Fruit fly (Drosophila melanogaster) whole organism, embryonic: ENCODE data around the gene Sodh1.

ENCODE experiments used
- Aef1 ChIP-seq: fragments of 200-800 bp; sonication (Bioruptor generic); IDR thresholded peaks from 3 replicates; pipeline ENCODE4 v1.3.6; 2022; ENCODE audit warnings: missing biosample characterization, missing genetic modification characterization
- B-H2 ChIP-seq: fragments of 200-800 bp; sonication (Bioruptor generic); optimal IDR thresholded peaks from 2 replicates; lab custom pipeline; 2018; ENCODE audit warnings: missing biosample characterization, mild to moderate bottlenecking, missing genetic modification characterization
- CG11504 ChIP-seq: fragments of 200-800 bp; sonication (Bioruptor generic); optimal IDR thresholded peaks from 3 replicates; lab custom pipeline; 2019; ENCODE audit warnings: missing biosample characterization, mild to moderate bottlenecking, missing genetic modification characterization, moderate library complexity
- CG11695 ChIP-seq: fragments of 200-800 bp; sonication (Bioruptor generic); IDR thresholded peaks from 3 replicates; pipeline ENCODE4 v1.3.6; 2022; ENCODE audit warnings: missing biosample characterization, missing genetic modification characterization
- CG12104 ChIP-seq: fragments of 200-800 bp; sonication (Bioruptor generic); optimal IDR thresholded peaks from 3 replicates; lab custom pipeline; 2016; ENCODE audit warnings: missing biosample characterization, missing genetic modification characterization
- CG12769 ChIP-seq: fragments of 200-800 bp; sonication (Bioruptor generic); optimal IDR thresholded peaks from 2 replicates; lab custom pipeline; 2019; ENCODE audit warnings: missing biosample characterization, mild to moderate bottlenecking, missing genetic modification characterization, moderate library complexity
- CG14050 ChIP-seq: fragments of 200-800 bp; sonication (Bioruptor generic); IDR thresholded peaks from 3 replicates; pipeline ENCODE4 v1.3.6; 2022; ENCODE audit warnings: missing biosample characterization, missing genetic modification characterization
- CG17912 ChIP-seq: fragments of 200-800 bp; sonication (Bioruptor generic); optimal IDR thresholded peaks from 2 replicates; lab custom pipeline; 2018; ENCODE audit warnings: missing biosample characterization, mild to moderate bottlenecking, missing genetic modification characterization
- CG18599 ChIP-seq: fragments of 200-800 bp; sonication (Bioruptor generic); optimal IDR thresholded peaks from 3 replicates; lab custom pipeline; 2017; ENCODE audit warnings: missing biosample characterization, missing genetic modification characterization, mild to moderate bottlenecking, moderate library complexity, missing genetic modification reagents
- CG32532 ChIP-seq: fragments of 200-800 bp; sonication (Bioruptor generic); IDR thresholded peaks from 2 replicates; pipeline ENCODE4 v1.3.6; 2022; ENCODE audit warnings: missing biosample characterization, missing genetic modification characterization
- CG33557 ChIP-seq: fragments of 200-800 bp; sonication (Bioruptor generic); optimal IDR thresholded peaks from 2 replicates; lab custom pipeline; 2019; ENCODE audit warnings: missing biosample characterization, mild to moderate bottlenecking, missing genetic modification characterization, moderate library complexity
- CG4730 ChIP-seq: fragments of 200-800 bp; sonication (Bioruptor generic); IDR thresholded peaks from 2 replicates; pipeline ENCODE4 v1.3.6; 2022; ENCODE audit warnings: missing biosample characterization, missing genetic modification characterization
- CG5953 ChIP-seq: fragments of 200-800 bp; sonication (Bioruptor generic); IDR thresholded peaks from 2 replicates; pipeline ENCODE4 v1.3.6; 2022; ENCODE audit warnings: missing biosample characterization, missing genetic modification characterization
- CG6689 ChIP-seq: fragments of 200-800 bp; sonication (Bioruptor generic); IDR thresholded peaks from 2 replicates; pipeline ENCODE4 v1.3.6; 2022; ENCODE audit warnings: missing biosample characterization, missing genetic modification characterization
- CG7271 ChIP-seq: fragments of 200-800 bp; sonication (Bioruptor generic); optimal IDR thresholded peaks from 2 replicates; lab custom pipeline; 2018; ENCODE audit warnings: missing biosample characterization, mild to moderate bottlenecking, missing genetic modification characterization, moderate library complexity
- CG7839 ChIP-seq: fragments of 200-800 bp; sonication (Bioruptor generic); optimal IDR thresholded peaks from 3 replicates; lab custom pipeline; 2018; ENCODE audit warnings: missing biosample characterization, mild to moderate bottlenecking, missing genetic modification characterization, moderate library complexity
- CG7928 ChIP-seq: fragments of 200-800 bp; sonication (Bioruptor generic); optimal IDR thresholded peaks from 2 replicates; lab custom pipeline; 2017; ENCODE audit warnings: missing biosample characterization, mild to moderate bottlenecking, missing genetic modification characterization
- CG8388 ChIP-seq: fragments of 200-800 bp; sonication (Bioruptor generic); optimal IDR thresholded peaks from 2 replicates; lab custom pipeline; 2019; ENCODE audit warnings: missing biosample characterization, mild to moderate bottlenecking, missing genetic modification characterization, moderate library complexity
- CG9609 ChIP-seq: fragments of 200-800 bp; sonication (Bioruptor generic); optimal IDR thresholded peaks from 3 replicates; lab custom pipeline; 2016; ENCODE audit warnings: missing biosample characterization, missing genetic modification characterization
- CG9797 ChIP-seq: fragments of 200-800 bp; sonication (Bioruptor generic); optimal IDR thresholded peaks from 3 replicates; lab custom pipeline; 2018; ENCODE audit warnings: missing biosample characterization, mild to moderate bottlenecking, missing genetic modification characterization
- Deaf1 ChIP-seq: fragments of 200-800 bp; optimal IDR thresholded peaks from 3 replicates; lab custom pipeline; 2019; ENCODE audit warnings: missing biosample characterization, mild to moderate bottlenecking, missing genetic modification characterization, moderate library complexity
- Dek ChIP-seq: fragments of 200-800 bp; sonication (Bioruptor generic); optimal IDR thresholded peaks from 3 replicates; lab custom pipeline; 2019; ENCODE audit warnings: missing biosample characterization, mild to moderate bottlenecking, missing genetic modification characterization, moderate library complexity
- Opbp ChIP-seq: fragments of 200-800 bp; sonication (Bioruptor generic); IDR thresholded peaks from 3 replicates; pipeline ENCODE4 v1.3.6; 2022; ENCODE audit warnings: missing biosample characterization, missing genetic modification characterization; ENCODE audit not compliant: partially characterized antibody
- Ravus ChIP-seq: fragments of 200-800 bp; sonication (Bioruptor generic); IDR thresholded peaks from 2 replicates; pipeline ENCODE4 v1.3.6; 2022; ENCODE audit warnings: missing biosample characterization, missing genetic modification characterization
- Rx ChIP-seq: fragments of 200-800 bp; sonication (Bioruptor generic); IDR thresholded peaks from 2 replicates; pipeline ENCODE4 v1.3.6; 2022; ENCODE audit warnings: missing biosample characterization, missing genetic modification characterization
- Side ChIP-seq: fragments of 200-800 bp; sonication (Bioruptor generic); optimal IDR thresholded peaks from 2 replicates; lab custom pipeline; 2016; ENCODE audit warnings: missing biosample characterization, missing genetic modification characterization
- Stat92E ChIP-seq, 3 experiments: fragments of >200 bp in 2 of 3; fragments of 200-800 bp in 1 of 3; sonication (Bioruptor generic) in 1 of 3; optimal IDR thresholded peaks; 2 replicates each; lab custom pipeline; 2017 to 2019; ENCODE audit warnings: missing biosample characterization in 3 of 3, missing genetic modification characterization in 3 of 3, mild to moderate bottlenecking in 1 of 3, moderate library complexity in 1 of 3
- ab ChIP-seq: fragments of 200-800 bp; sonication (Bioruptor generic); optimal IDR thresholded peaks from 2 replicates; lab custom pipeline; 2016; ENCODE audit warnings: missing biosample characterization, missing genetic modification characterization
- ato ChIP-seq: fragments of 200-800 bp; sonication (Bioruptor generic); IDR thresholded peaks from 2 replicates; pipeline ENCODE4 v1.3.6; 2022; ENCODE audit warnings: missing biosample characterization, missing genetic modification characterization; ENCODE audit not compliant: partially characterized antibody
- cas ChIP-seq: fragments of 200-800 bp; sonication (Bioruptor generic); IDR thresholded peaks from 2 replicates; pipeline ENCODE4 v1.3.6; 2022; ENCODE audit warnings: missing biosample characterization, missing genetic modification characterization
- crol ChIP-seq: fragments of 200-800 bp; sonication (Bioruptor generic); IDR thresholded peaks from 2 replicates; pipeline ENCODE4 v1.3.6; 2022; ENCODE audit warnings: missing biosample characterization, missing genetic modification characterization
- cwo ChIP-seq: fragments of 200-800 bp; sonication (Bioruptor generic); optimal IDR thresholded peaks from 3 replicates; lab custom pipeline; 2017; ENCODE audit warnings: missing biosample characterization, missing genetic modification characterization, mild to moderate bottlenecking, moderate library complexity, missing genetic modification reagents
- dan ChIP-seq: fragments of 200-800 bp; sonication (Bioruptor generic); IDR thresholded peaks from 2 replicates; pipeline ENCODE4 v1.3.6; 2022; ENCODE audit warnings: missing biosample characterization, missing genetic modification characterization
- disco-r ChIP-seq: fragments of 200-800 bp; sonication (Bioruptor generic); optimal IDR thresholded peaks from 2 replicates; lab custom pipeline; 2016; ENCODE audit warnings: missing biosample characterization, missing genetic modification characterization
- ems ChIP-seq: fragments of 200-800 bp; sonication (Bioruptor generic); optimal IDR thresholded peaks from 3 replicates; lab custom pipeline; 2016; ENCODE audit warnings: missing biosample characterization, missing genetic modification characterization
- ftz-f1 ChIP-seq: fragments of 200-800 bp; sonication (Bioruptor generic); optimal IDR thresholded peaks from 2 replicates; lab custom pipeline; 2016; ENCODE audit warnings: missing biosample characterization, missing genetic modification characterization
- gfzf ChIP-seq: fragments of 200-800 bp; sonication (Bioruptor generic); optimal IDR thresholded peaks from 2 replicates; lab custom pipeline; 2016; ENCODE audit warnings: missing biosample characterization, mild to moderate bottlenecking, missing genetic modification characterization, moderate library complexity
- h ChIP-seq: fragments of >200 bp; optimal IDR thresholded peaks from 2 replicates; lab custom pipeline; 2017
- knrl ChIP-seq: fragments of 200-800 bp; sonication (Bioruptor generic); IDR thresholded peaks from 3 replicates; pipeline ENCODE4 v1.3.6; 2022; ENCODE audit warnings: missing biosample characterization, missing genetic modification characterization; ENCODE audit not compliant: partially characterized antibody
- mirr ChIP-seq: fragments of 200-800 bp; sonication (Bioruptor generic); optimal IDR thresholded peaks from 3 replicates; lab custom pipeline; 2018; ENCODE audit warnings: missing biosample characterization, mild to moderate bottlenecking, missing genetic modification characterization
- nerfin-2 ChIP-seq: fragments of 200-800 bp; sonication (Bioruptor generic); IDR thresholded peaks from 2 replicates; pipeline ENCODE4 v1.3.6; 2022; ENCODE audit warnings: missing biosample characterization, missing genetic modification characterization; ENCODE audit not compliant: partially characterized antibody
- nom ChIP-seq: fragments of 200-800 bp; sonication (Bioruptor generic); optimal IDR thresholded peaks from 2 replicates; lab custom pipeline; 2017; ENCODE audit warnings: missing biosample characterization, missing genetic modification characterization, mild to moderate bottlenecking, moderate library complexity, missing genetic modification reagents
- p53 ChIP-seq: fragments of 200-800 bp; sonication (Bioruptor generic); optimal IDR thresholded peaks from 2 replicates; lab custom pipeline; 2016; ENCODE audit warnings: missing biosample characterization, missing genetic modification characterization
- shn ChIP-seq: fragments of 200-800 bp; sonication (Bioruptor generic); optimal IDR thresholded peaks from 3 replicates; lab custom pipeline; 2016; ENCODE audit warnings: missing biosample characterization, missing genetic modification characterization
- sim ChIP-seq: fragments of 200-800 bp; sonication (Bioruptor generic); IDR thresholded peaks from 2 replicates; pipeline ENCODE4 v1.3.6; 2022; ENCODE audit warnings: missing biosample characterization, missing genetic modification characterization
- slbo ChIP-seq: fragments of 200-800 bp; sonication (Bioruptor generic); IDR thresholded peaks from 2 replicates; pipeline ENCODE4 v1.3.6; 2022; ENCODE audit warnings: missing biosample characterization, missing genetic modification characterization
- stwl ChIP-seq: fragments of 200-800 bp; sonication (Bioruptor generic); optimal IDR thresholded peaks from 3 replicates; lab custom pipeline; 2018; ENCODE audit warnings: missing biosample characterization, mild to moderate bottlenecking, missing genetic modification characterization, moderate library complexity
- zf30C ChIP-seq: fragments of 200-800 bp; sonication (Bioruptor generic); optimal IDR thresholded peaks from 3 replicates; lab custom pipeline; 2018; ENCODE audit warnings: missing biosample characterization, mild to moderate bottlenecking, missing genetic modification characterization

Sodh1 gene

dm6 chr3R:7086377-7087200, 34.5 kb downstream of the Sodh1 start, which contains the start of gene alphaTub84B (continued):
- TF ChIP-seq CG12104 (GFP tag; lab: Kevin White, UChicago) (no peak), knrl (GFP tag; lab: Robert Waterston, UW) (peak; percentile 35; the same call in 1 of the 3 replicates), CG7271 (peak; percentile 35), CG9609 (GFP tag; lab: Kevin White, UChicago) (peak; percentile 3), Opbp (peak; percentile 73; the same call in 2 of the 3 replicates), CG32532 (GFP tag; lab: Robert Waterston, UW) (peak; percentile 51), CG8388 (peak; percentile 47), B-H2 (peak; percentile 45), stwl (peak; percentile 47), p53 (GFP tag; lab: Kevin White, UChicago) (peak; percentile 76), ab (GFP tag; lab: Kevin White, UChicago) (no peak), slbo (GFP tag; lab: Robert Waterston, UW) (peak; percentile 67), CG12769 (tag; lab: Kevin White, UChicago) (peak; percentile 79), gfzf (GFP tag; lab: Kevin White, UChicago) (peak; percentile 97), CG5953 (peak; percentile 48; the same call in 1 of the 2 replicates), ato (GFP tag; lab: Robert Waterston, UW) (peak; percentile 76), Deaf1 (tag; lab: Kevin White, UChicago) (peak; percentile 32), nom (GFP tag; lab: Kevin White, UChicago) (peak; percentile 89), ems (peak; percentile 55), Stat92E (GFP tag; optimal IDR thresholded peaks at IDR 0.05; lab: Kevin White, UChicago) (peak in 1 of 3 experiments; percentile 96), cwo (GFP tag; lab: Kevin White, UChicago) (peak; percentile 67), CG7839 (tag; lab: Kevin White, UChicago) (peak; percentile 56), CG6689 (no peak), nerfin-2 (peak; percentile 62; the same call in 1 of the 2 replicates), mirr (GFP tag; lab: Kevin White, UChicago) (peak; percentile 81), CG18599 (GFP tag; lab: Kevin White, UChicago) (peak; percentile 56), disco-r (peak; percentile 55), sim (GFP tag; lab: Robert Waterston, UW) (peak; percentile 39; the same call in 1 of the 2 replicates), CG33557 (peak; percentile 49), h (lab: Kevin White, UChicago) (no peak), Dek (tag; lab: Kevin White, UChicago) (peak; percentile 64), ftz-f1 (GFP tag; lab: Kevin White, UChicago) (peak; percentile 75), Side (GFP tag; lab: Kevin White, UChicago) (peak; percentile 65), Ravus (GFP tag; lab: Robert Waterston, UW) (no peak), CG11695 (GFP tag; lab: Robert Waterston, UW) (no peak), CG9797 (GFP tag; lab: Kevin White, UChicago) (peak; percentile 96), Rx (GFP tag; lab: Robert Waterston, UW) (peak; percentile 39), shn (GFP tag; lab: Kevin White, UChicago) (peak; percentile 42), zf30C (GFP tag; lab: Kevin White, UChicago) (peak; percentile 41), CG4730 (no peak), CG14050 (peak; percentile 25; the same call in 1 of the 3 replicates), CG17912 (peak; percentile 84), cas (peak; percentile 63), Aef1 (GFP tag; lab: Robert Waterston, UW) (peak; percentile 15; the same call in 2 of the 3 replicates), CG7928 (GFP tag; lab: Kevin White, UChicago) (no peak), crol (no peak), dan (no peak), CG11504 (peak; percentile 48)
